Fruit fly (Drosophila melanogaster): ENCODE data around the gene BCL7-like.

DNA sequence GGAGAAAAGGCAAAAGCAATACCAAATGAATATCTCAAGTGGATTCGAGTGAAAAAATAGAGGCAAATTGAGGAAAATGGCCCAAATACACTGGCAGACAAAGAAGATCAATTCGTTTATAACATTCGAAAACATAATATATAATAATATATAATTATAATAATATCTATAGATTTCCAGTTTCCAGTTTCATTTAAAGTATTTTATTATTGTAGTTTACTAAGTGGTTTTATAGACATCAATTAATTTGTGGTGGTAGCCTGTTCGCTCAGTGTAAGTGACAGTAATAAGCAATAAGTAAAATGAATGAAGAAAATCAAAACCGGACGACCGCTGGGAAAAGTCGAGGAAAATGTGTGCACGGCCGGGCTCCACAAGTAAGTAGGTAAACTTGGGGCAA, 6.1 kb upstream of the BCL7-like start:
- TF ChIP-seq Eip78C (GFP tag): no peak
- no peak for TF ChIP-seq CG3919 (GFP tag; optimal IDR thresholded peaks at IDR 0.05)
- no peak for TF ChIP-seq svp (GFP tag)
- no peak for TF ChIP-seq fd85E (GFP tag; optimal IDR thresholded peaks at IDR 0.05)
- no peak for TF ChIP-seq dsx (GFP tag; optimal IDR thresholded peaks at IDR 0.05; ENCODE audit: poor library complexity, severe bottlenecking)
- no peak for TF ChIP-seq dac (GFP tag; optimal IDR thresholded peaks at IDR 0.05)
- peak; percentile 4 for TF ChIP-seq Ets96B (tag; optimal IDR thresholded peaks at IDR 0.05)
- no peak for TF ChIP-seq CG6792 (GFP tag; optimal IDR thresholded peaks at IDR 0.05)
- no peak for TF ChIP-seq vri (GFP tag; optimal IDR thresholded peaks at IDR 0.05)
- no peak for TF ChIP-seq Hr39 (GFP tag; optimal IDR thresholded peaks at IDR 0.05)
- no peak for TF ChIP-seq acj6 (GFP tag; optimal IDR thresholded peaks at IDR 0.05)
- no peak for TF ChIP-seq esn (GFP tag; optimal IDR thresholded peaks at IDR 0.05)
